Worm (Caenorhabditis elegans): Measurements from ENCODE around the gene kin-15.

DNA sequence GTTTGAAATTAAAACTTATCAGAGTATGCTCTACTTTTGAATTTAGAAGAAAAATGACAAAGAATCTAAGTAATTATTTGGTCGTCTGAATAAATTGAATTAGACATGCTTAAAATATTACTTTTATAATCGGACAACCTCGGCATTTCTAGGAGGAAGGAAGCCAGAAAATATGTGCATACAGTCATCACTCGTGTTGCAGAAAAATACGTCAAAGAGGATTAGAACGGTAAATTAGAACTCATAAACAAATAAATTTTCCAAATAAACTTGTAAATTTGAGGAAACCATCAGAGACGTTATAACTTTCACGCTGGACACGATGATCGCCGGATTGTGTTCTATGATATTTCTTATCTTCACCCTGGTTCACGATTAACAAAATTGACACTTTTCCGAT, 20.8 kb upstream of the kin-15 start, which contains the start of gene chil-19:
- TF ChIP-seq fos-1 (tag; optimal IDR thresholded peaks at IDR 0.05) (no peak), ama-1 (optimal IDR thresholded peaks at IDR 0.05) (no peak), nhr-23 (tag; optimal IDR thresholded peaks at IDR 0.05) (no peak), ztf-4 (tag; optimal IDR thresholded peaks at IDR 0.05) (no peak), ceh-16 (tag; optimal IDR thresholded peaks at IDR 0.05) (no peak), unc-39 (tag; optimal IDR thresholded peaks at IDR 0.05) (no peak), unc-62 (GFP tag; optimal IDR thresholded peaks at IDR 0.05) (no peak), elt-3 (tag; optimal IDR thresholded peaks at IDR 0.05) (no peak), ztf-11 (tag; optimal IDR thresholded peaks at IDR 0.05) (no peak), nhr-77 (tag; optimal IDR thresholded peaks at IDR 0.05) (no peak)
